Worm (Caenorhabditis elegans) whole organism, L4/young adult: ENCODE data around the gene T28C6.7.

Experiments
- W03F9.2 ChIP-seq: fragments of 150-350 bp; optimal IDR thresholded peaks from 2 replicates; lab custom pipeline; 2014; ENCODE audit warnings: missing biosample characterization, missing genetic modification characterization
- dao-5 ChIP-seq: sonication (generic microtip); optimal IDR thresholded peaks from 2 replicates; lab custom pipeline; 2016; ENCODE audit warnings: missing genotype, missing genetic modification characterization, moderate library complexity, missing compliant biosample characterization
- him-1 ChIP-seq: sonication (generic microtip); optimal IDR thresholded peaks from 2 replicates; lab custom pipeline; 2016; ENCODE audit warnings: missing genotype, missing genetic modification reagents, missing genetic modification characterization, missing compliant biosample characterization

ce11 chrIV:8830591-8830990 lies 3.0 kb downstream of the T28C6.7 start, which contains the start of gene T28C6.8:
- no peak for TF ChIP-seq dao-5 (tag; lab: Kevin White, UChicago)
- TF ChIP-seq him-1 (tag; lab: Kevin White, UChicago): no peak
- TF ChIP-seq W03F9.2 (tag; lab: Kevin White, UChicago): no peak
